Fruit fly (Drosophila melanogaster) whole organism, embryonic: ENCODE measurements around the gene CG4577.

Experiments
- Antp ChIP-seq: fragments of 200-800 bp; sonication (Bioruptor generic); optimal IDR thresholded peaks from 3 replicates; lab custom pipeline; 2016; ENCODE audit warnings: missing biosample characterization, missing genetic modification characterization
- Atf6 ChIP-seq: fragments of 200-800 bp; sonication (Bioruptor generic); IDR thresholded peaks from 2 replicates; pipeline ENCODE4 v1.3.6; 2022; ENCODE audit warnings: missing biosample characterization, missing genetic modification characterization
- CG10543 ChIP-seq: fragments of 200-800 bp; sonication (Bioruptor generic); optimal IDR thresholded peaks from 3 replicates; lab custom pipeline; 2017; ENCODE audit warnings: missing biosample characterization, mild to moderate bottlenecking, missing genetic modification characterization, moderate library complexity
- CG13296 ChIP-seq: fragments of 200-800 bp; sonication (Bioruptor generic); optimal IDR thresholded peaks from 3 replicates; lab custom pipeline; 2018; ENCODE audit warnings: missing biosample characterization, mild to moderate bottlenecking, missing genetic modification characterization
- CG14441 ChIP-seq: fragments of 200-800 bp; sonication (Bioruptor generic); IDR thresholded peaks from 2 replicates; pipeline ENCODE4 v1.3.6; 2022; ENCODE audit warnings: missing biosample characterization, missing genetic modification characterization
- CG15073 ChIP-seq: fragments of 200-800 bp; sonication (Bioruptor generic); optimal IDR thresholded peaks from 2 replicates; lab custom pipeline; 2016; ENCODE audit warnings: missing biosample characterization, missing genetic modification characterization
- CG15601 ChIP-seq: fragments of 200-800 bp; sonication (Bioruptor generic); optimal IDR thresholded peaks from 3 replicates; lab custom pipeline; 2019; ENCODE audit warnings: missing biosample characterization, mild to moderate bottlenecking, missing genetic modification characterization, moderate library complexity
- CG17568 ChIP-seq: fragments of 200-800 bp; sonication (Bioruptor generic); optimal IDR thresholded peaks from 2 replicates; lab custom pipeline; 2018; ENCODE audit warnings: missing biosample characterization, mild to moderate bottlenecking, missing genetic modification characterization, moderate library complexity
- CG2889 ChIP-seq: fragments of 200-800 bp; sonication (Bioruptor generic); IDR thresholded peaks from 3 replicates; pipeline ENCODE4 v1.3.6; 2022; ENCODE audit warnings: missing biosample characterization, missing genetic modification characterization
- CG34224 ChIP-seq: fragments of 200-800 bp; sonication (Bioruptor generic); IDR thresholded peaks from 3 replicates; pipeline ENCODE4 v1.3.6; 2022; ENCODE audit warnings: missing biosample characterization, missing genetic modification characterization; ENCODE audit not compliant: partially characterized antibody
- CG3847 ChIP-seq: fragments of 200-800 bp; sonication (Bioruptor generic); IDR thresholded peaks from 2 replicates; pipeline ENCODE4 v1.3.6; 2022; ENCODE audit warnings: missing biosample characterization, missing genetic modification characterization
- CG4424 ChIP-seq: fragments of 200-800 bp; sonication (Bioruptor generic); optimal IDR thresholded peaks from 3 replicates; lab custom pipeline; 2016; ENCODE audit warnings: missing biosample characterization, missing genetic modification characterization
- CG6654 ChIP-seq: fragments of 200-800 bp; sonication (Bioruptor generic); optimal IDR thresholded peaks from 2 replicates; lab custom pipeline; 2017; ENCODE audit warnings: missing biosample characterization, mild to moderate bottlenecking, missing genetic modification characterization
- CG6689 ChIP-seq: fragments of 200-800 bp; sonication (Bioruptor generic); IDR thresholded peaks from 2 replicates; pipeline ENCODE4 v1.3.6; 2022; ENCODE audit warnings: missing biosample characterization, missing genetic modification characterization
- CG6854 ChIP-seq: fragments of 200-800 bp; sonication (Bioruptor generic); optimal IDR thresholded peaks from 3 replicates; lab custom pipeline; 2017; ENCODE audit warnings: missing biosample characterization, mild to moderate bottlenecking, missing genetic modification characterization
- CG8359 ChIP-seq: fragments of 200-800 bp; sonication (Bioruptor generic); optimal IDR thresholded peaks from 2 replicates; lab custom pipeline; 2017; ENCODE audit warnings: missing biosample characterization, mild to moderate bottlenecking, missing genetic modification characterization, borderline replicate concordance
- CG8478 ChIP-seq: fragments of >200 bp; optimal IDR thresholded peaks from 2 replicates; lab custom pipeline; 2018
- CG8765 ChIP-seq: fragments of 200-800 bp; sonication (Bioruptor generic); IDR thresholded peaks from 2 replicates; pipeline ENCODE4 v1.3.6; 2022; ENCODE audit warnings: missing biosample characterization, missing genetic modification characterization
- CG9437 ChIP-seq: fragments of 200-800 bp; sonication (Bioruptor generic); optimal IDR thresholded peaks from 2 replicates; lab custom pipeline; 2018; ENCODE audit warnings: missing biosample characterization, mild to moderate bottlenecking, missing genetic modification characterization
- HmgZ ChIP-seq: fragments of 200-800 bp; sonication (Bioruptor generic); optimal IDR thresholded peaks from 2 replicates; lab custom pipeline; 2018; ENCODE audit warnings: missing biosample characterization, mild to moderate bottlenecking, missing genetic modification characterization
- Hr78 ChIP-seq, 2 experiments: fragments of 200-800 bp in 1 of 2; fragments of >200 bp in 1 of 2; sonication (Bioruptor generic) in 1 of 2; optimal IDR thresholded peaks; 2 replicates each; lab custom pipeline; 2017 to 2019; ENCODE audit warnings: missing biosample characterization in 2 of 2, missing genetic modification characterization in 2 of 2, mild to moderate bottlenecking in 1 of 2, moderate library complexity in 1 of 2
- Lhr ChIP-seq: fragments of 200-800 bp; sonication (Bioruptor generic); optimal IDR thresholded peaks from 3 replicates; lab custom pipeline; 2017; ENCODE audit warnings: mild to moderate bottlenecking, missing biosample characterization, missing genetic modification reagents, missing genetic modification characterization
- Mad ChIP-seq: fragments of 200-800 bp; sonication (Bioruptor generic); optimal IDR thresholded peaks from 2 replicates; lab custom pipeline; 2016; ENCODE audit warnings: missing biosample characterization, missing genetic modification characterization
- Optix ChIP-seq: fragments of 200-800 bp; sonication (Bioruptor generic); IDR thresholded peaks from 3 replicates; pipeline ENCODE4 v1.3.6; 2022; ENCODE audit warnings: missing biosample characterization, missing genetic modification characterization
- Poxn ChIP-seq: fragments of 200-800 bp; sonication (Bioruptor generic); IDR thresholded peaks from 2 replicates; pipeline ENCODE4 v1.3.6; 2022; ENCODE audit warnings: missing biosample characterization, missing genetic modification characterization
- Scr ChIP-seq: fragments of 200-800 bp; sonication (Bioruptor generic); IDR thresholded peaks from 2 replicates; pipeline ENCODE4 v1.3.6; 2022; ENCODE audit warnings: missing biosample characterization, missing genetic modification characterization; ENCODE audit not compliant: partially characterized antibody
- Sox100B ChIP-seq: fragments of 200-800 bp; sonication (Bioruptor generic); optimal IDR thresholded peaks from 3 replicates; lab custom pipeline; 2018; ENCODE audit warnings: missing biosample characterization, mild to moderate bottlenecking, missing genetic modification characterization
- Sry-δ ChIP-seq: fragments of 200-800 bp; sonication (Bioruptor generic); optimal IDR thresholded peaks from 2 replicates; lab custom pipeline; 2016; ENCODE audit warnings: missing biosample characterization, missing genetic modification characterization
- YL-1 ChIP-seq: fragments of 200-800 bp; sonication (Bioruptor generic); optimal IDR thresholded peaks from 3 replicates; lab custom pipeline; 2017; ENCODE audit warnings: missing biosample characterization, mild to moderate bottlenecking, missing genetic modification characterization
- chm ChIP-seq: fragments of 200-800 bp; sonication (Bioruptor generic); IDR thresholded peaks from 2 replicates; pipeline ENCODE4 v1.3.6; 2022; ENCODE audit warnings: missing biosample characterization, missing genetic modification characterization
- ci ChIP-seq: fragments of 200-800 bp; sonication (Bioruptor generic); IDR thresholded peaks from 3 replicates; pipeline ENCODE4 v1.3.6; 2022; ENCODE audit warnings: missing biosample characterization, missing genetic modification characterization
- crc ChIP-seq: fragments of 200-800 bp; sonication (Bioruptor generic); optimal IDR thresholded peaks from 2 replicates; lab custom pipeline; 2016; ENCODE audit warnings: missing biosample characterization, missing genetic modification characterization
- crp ChIP-seq, 2 experiments: fragments of 200-800 bp; sonication (Bioruptor generic); optimal IDR thresholded peaks; 2 replicates in 1 of 2; 3 replicates in 1 of 2; lab custom pipeline; 2017; ENCODE audit warnings: missing biosample characterization in 2 of 2, missing genetic modification characterization in 2 of 2, mild to moderate bottlenecking in 1 of 2, moderate library complexity in 1 of 2
- ems ChIP-seq: fragments of 200-800 bp; sonication (Bioruptor generic); optimal IDR thresholded peaks from 3 replicates; lab custom pipeline; 2016; ENCODE audit warnings: missing biosample characterization, missing genetic modification characterization
- ewg ChIP-seq: fragments of 200-800 bp; sonication (Bioruptor generic); optimal IDR thresholded peaks from 3 replicates; lab custom pipeline; 2017; ENCODE audit warnings: mild to moderate bottlenecking, missing biosample characterization, missing genetic modification reagents, missing genetic modification characterization
- exex ChIP-seq: fragments of 200-800 bp; sonication (Bioruptor generic); optimal IDR thresholded peaks from 4 replicates; lab custom pipeline; 2018; ENCODE audit warnings: missing biosample characterization, mild to moderate bottlenecking, missing genetic modification characterization, moderate library complexity
- fd64A ChIP-seq: fragments of 200-800 bp; sonication (Bioruptor generic); optimal IDR thresholded peaks from 3 replicates; lab custom pipeline; 2018; ENCODE audit warnings: missing biosample characterization, mild to moderate bottlenecking, missing genetic modification characterization
- gro ChIP-seq: fragments of 200-800 bp; sonication (Bioruptor generic); optimal IDR thresholded peaks from 2 replicates; lab custom pipeline; 2016; ENCODE audit warnings: missing biosample characterization, missing genetic modification characterization
- hbn ChIP-seq: fragments of 200-800 bp; sonication (Bioruptor generic); IDR thresholded peaks from 2 replicates; pipeline ENCODE4 v1.3.6; 2022; ENCODE audit warnings: missing biosample characterization, missing genetic modification characterization; ENCODE audit not compliant: partially characterized antibody
- mam ChIP-seq: fragments of 200-800 bp; sonication (Bioruptor generic); optimal IDR thresholded peaks from 3 replicates; lab custom pipeline; 2016; ENCODE audit warnings: missing biosample characterization, missing genetic modification characterization
- nom ChIP-seq: fragments of 200-800 bp; sonication (Bioruptor generic); optimal IDR thresholded peaks from 2 replicates; lab custom pipeline; 2017; ENCODE audit warnings: missing biosample characterization, missing genetic modification characterization, mild to moderate bottlenecking, moderate library complexity, missing genetic modification reagents
- pnt ChIP-seq: fragments of 200-800 bp; sonication (Bioruptor generic); optimal IDR thresholded peaks from 3 replicates; lab custom pipeline; 2016; ENCODE audit warnings: missing biosample characterization, missing genetic modification characterization
- rib ChIP-seq: fragments of 200-800 bp; sonication (Bioruptor generic); IDR thresholded peaks from 2 replicates; pipeline ENCODE4 v1.3.6; 2022; ENCODE audit warnings: missing biosample characterization, missing genetic modification characterization
- seq ChIP-seq: fragments of 200-800 bp; sonication (Bioruptor generic); IDR thresholded peaks from 2 replicates; pipeline ENCODE4 v1.3.6; 2022; ENCODE audit warnings: missing biosample characterization, missing genetic modification characterization
- toy ChIP-seq: fragments of 200-800 bp; sonication (Bioruptor generic); IDR thresholded peaks from 2 replicates; pipeline ENCODE4 v1.3.6; 2022; ENCODE audit warnings: missing biosample characterization, missing genetic modification characterization
- zen ChIP-seq: fragments of 200-800 bp; sonication (Bioruptor generic); optimal IDR thresholded peaks from 3 replicates; lab custom pipeline; 2018; ENCODE audit warnings: missing biosample characterization, mild to moderate bottlenecking, missing genetic modification characterization, moderate library complexity
- zen2 ChIP-seq: fragments of 200-800 bp; sonication (Bioruptor generic); IDR thresholded peaks from 3 replicates; pipeline ENCODE4 v1.3.6; 2022; ENCODE audit warnings: missing biosample characterization, missing genetic modification characterization; ENCODE audit not compliant: partially characterized antibody

The CG4577 gene

DNA sequence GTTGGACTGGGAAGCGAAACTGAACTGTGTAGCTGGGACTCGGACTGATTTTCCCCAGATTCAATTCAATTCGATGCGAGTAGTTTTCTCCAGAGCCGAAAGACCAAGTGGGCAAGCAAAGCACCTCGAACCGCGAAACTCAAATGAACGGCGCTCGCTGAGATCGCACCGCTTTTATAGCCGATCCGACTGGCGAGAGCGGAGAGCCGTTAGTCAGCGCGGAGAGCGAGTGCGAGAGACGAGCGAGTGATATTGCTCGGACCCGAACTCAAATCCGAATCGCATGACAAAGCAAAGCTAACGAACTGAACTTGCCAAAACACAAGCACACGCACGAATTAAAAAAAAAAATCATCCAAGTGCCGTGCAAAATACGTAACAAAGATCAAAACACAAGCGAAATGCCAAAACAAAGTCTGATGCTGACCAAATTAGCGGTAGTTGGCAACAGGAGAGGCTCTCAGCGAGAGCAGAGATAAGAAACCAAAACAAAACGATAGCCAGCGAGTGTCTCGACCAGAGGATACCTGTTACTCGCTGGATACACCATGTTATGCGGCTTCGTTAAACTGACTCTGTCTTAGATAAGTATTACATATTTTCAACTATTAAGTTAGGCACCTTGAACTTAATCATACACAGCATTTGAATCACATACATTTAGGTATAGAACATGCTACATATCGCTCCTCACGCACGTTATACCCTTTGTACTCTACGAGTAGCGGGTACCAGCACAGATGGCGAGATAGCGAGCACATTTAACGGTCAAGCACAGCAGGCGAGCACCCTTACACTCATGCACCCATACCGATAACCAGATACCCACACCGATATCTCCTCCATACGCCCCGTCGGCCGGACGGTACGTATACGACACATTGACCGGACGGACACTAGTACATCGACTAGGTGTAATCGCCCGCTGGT, 15.3 kb upstream of the CG4577 start (continued):
- TF ChIP-seq Scr (GFP tag; lab: Robert Waterston, UW) (no peak), CG17568 (GFP tag; lab: Kevin White, UChicago) (peak; percentile 45), Atf6 (peak; percentile 78), CG8478 (no peak), CG13296 (peak; percentile 50), ems (peak; percentile 59), rib (GFP tag; lab: Robert Waterston, UW) (peak; percentile 96; the same call in 1 of the 2 replicates), exex (tag; lab: Kevin White, UChicago) (peak; percentile 52), CG8359 (GFP tag; lab: Kevin White, UChicago) (no peak), ewg (GFP tag; lab: Kevin White, UChicago) (peak; percentile 53), Sox100B (GFP tag; lab: Kevin White, UChicago) (peak; percentile 44), crc (GFP tag; lab: Kevin White, UChicago) (no peak), hbn (no peak), CG34224 (GFP tag; lab: Robert Waterston, UW) (peak; percentile 50; the same call in 2 of the 3 replicates), CG10543 (GFP tag; lab: Kevin White, UChicago) (peak; percentile 59), Mad (GFP tag; lab: Kevin White, UChicago) (peak; percentile 49), Optix (GFP tag; lab: Robert Waterston, UW) (peak; percentile 51; the same call in 1 of the 3 replicates), pnt (GFP tag; lab: Kevin White, UChicago) (peak; percentile 19), zen (tag; lab: Kevin White, UChicago) (peak; percentile 55), toy (0 out of 2 replicates have a peak, but pooled peaks have one; percentile 36), zen2 (GFP tag; lab: Robert Waterston, UW) (peak; percentile 43; the same call in 1 of the 3 replicates), CG2889 (GFP tag; lab: Robert Waterston, UW) (no peak), CG6689 (GFP tag; lab: Robert Waterston, UW) (peak; percentile 85), CG14441 (GFP tag; lab: Robert Waterston, UW) (peak; percentile 84), crp (GFP tag; optimal IDR thresholded peaks at IDR 0.05; lab: Kevin White, UChicago) (peak in 1 of 2 experiments; percentile 14), CG4424 (GFP tag; lab: Kevin White, UChicago) (peak; percentile 54), CG6854 (peak; percentile 68), CG15073 (GFP tag; lab: Kevin White, UChicago) (no peak), Lhr (GFP tag; lab: Kevin White, UChicago) (no peak), CG9437 (GFP tag; lab: Kevin White, UChicago) (peak; percentile 55), Antp (peak; percentile 21), CG15601 (tag; lab: Kevin White, UChicago) (no peak), CG3847 (peak; percentile 78), CG8765 (GFP tag; lab: Robert Waterston, UW) (peak; percentile 15; the same call in 1 of the 2 replicates), Poxn (GFP tag; lab: Robert Waterston, UW) (0 out of 2 replicates have a peak, but pooled peaks have one; percentile 43), Hr78 (GFP tag; optimal IDR thresholded peaks at IDR 0.05; lab: Kevin White, UChicago) (peak in 1 of 2 experiments; percentile 54), mam (GFP tag; lab: Kevin White, UChicago) (peak; percentile 77), gro (GFP tag; lab: Kevin White, UChicago) (peak; percentile 83), CG6654 (GFP tag; lab: Kevin White, UChicago) (peak; percentile 28), seq (GFP tag; lab: Robert Waterston, UW) (peak; percentile 64; the same call in 1 of the 2 replicates), fd64A (no peak), HmgZ (tag; lab: Kevin White, UChicago) (peak; percentile 68), Sry-δ (GFP tag; lab: Kevin White, UChicago) (no peak), YL-1 (GFP tag; lab: Kevin White, UChicago) (no peak), ci (GFP tag; lab: Robert Waterston, UW) (peak; percentile 71; the same call in 2 of the 3 replicates), nom (peak; percentile 26), chm (GFP tag; lab: Robert Waterston, UW) (peak; percentile 59; the same call in 1 of the 2 replicates)
